Worm (Caenorhabditis elegans): Measurements from ENCODE around the gene ZC239.16.

- TF ChIP-seq R02D3.7 (tag; optimal IDR thresholded peaks at IDR 0.05) (no peak), mdl-1 (tag; optimal IDR thresholded peaks at IDR 0.05) (no peak), nhr-77 (tag; optimal IDR thresholded peaks at IDR 0.05) (no peak), pqm-1 (tag; optimal IDR thresholded peaks at IDR 0.05) (no peak), F49E8.2 (tag; optimal IDR thresholded peaks at IDR 0.05; ENCODE audit: borderline replicate concordance) (no peak), unc-130 (GFP tag; optimal IDR thresholded peaks at IDR 0.05) (no peak), ZK337.2 (GFP tag; IDR thresholded peaks at IDR 0.05) (no peak), dpl-1 (GFP tag; optimal IDR thresholded peaks at IDR 0.05) (no peak), php-3 (GFP tag; IDR thresholded peaks at IDR 0.05) (no peak), saeg-2 (GFP tag; IDR thresholded peaks at IDR 0.05) (no peak)
These were observed 29.4 kb downstream of the ZC239.16 start for ce11 chrII:3195739-3196138.

Measured in whole organism, L4 larva.